Fruit fly (Drosophila melanogaster) S2 (cell line): ENCODE data around the gene CG10907.

Experiments
- CG8478 ChIP-seq: fragments of >200 bp; optimal IDR thresholded peaks from 2 replicates; lab custom pipeline; 2018
- CTCF ChIP-seq, 2 experiments: fragments of >200 bp; optimal IDR thresholded peaks; 2 replicates each; lab custom pipeline; 2018

DNA sequence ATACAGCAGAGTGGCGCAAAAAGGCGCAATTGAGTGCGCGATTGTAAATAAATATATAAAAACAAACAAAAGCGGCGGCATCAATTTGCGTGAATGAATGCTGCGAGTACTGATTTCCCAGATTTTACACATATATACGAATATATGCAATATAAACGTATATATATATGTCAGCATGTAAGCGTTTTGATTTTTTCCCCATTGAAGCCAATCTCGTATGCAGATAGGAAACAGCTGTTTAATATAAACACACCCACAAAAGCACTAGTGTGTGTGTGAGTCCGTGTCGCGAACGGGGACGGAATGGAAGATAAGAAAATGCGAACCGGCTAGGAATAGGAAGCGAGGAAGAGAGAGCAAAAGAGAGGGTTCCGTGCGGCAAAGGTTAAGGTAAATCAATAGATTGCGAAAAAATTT is 4.4 kb upstream of the CG10907 start:
- TF ChIP-seq CG8478 (lab: Kevin White, UChicago) (no peak), CTCF (optimal IDR thresholded peaks at IDR 0.05; lab: Kevin White, UChicago) (no peak)
